Worm (Caenorhabditis elegans): ENCODE results near the gene F38E9.1.
"Not testable (repeated sequence)": the region's sequence is repeated elsewhere in the genome, so short reads cannot be mapped to it uniquely, and the experiment has no call there.

Gene F38E9.1

ce11 chrX:16501032-16501431 lies 30.2 kb downstream of the F38E9.1 start, which contains the start of gene K05G3.1:
TSS of gene K05G3.1 (plus strand) at chrX:16501332.
- TF ChIP-seq flt-1 (GFP tag; IDR thresholded peaks at IDR 0.05): no peak

DNA sequence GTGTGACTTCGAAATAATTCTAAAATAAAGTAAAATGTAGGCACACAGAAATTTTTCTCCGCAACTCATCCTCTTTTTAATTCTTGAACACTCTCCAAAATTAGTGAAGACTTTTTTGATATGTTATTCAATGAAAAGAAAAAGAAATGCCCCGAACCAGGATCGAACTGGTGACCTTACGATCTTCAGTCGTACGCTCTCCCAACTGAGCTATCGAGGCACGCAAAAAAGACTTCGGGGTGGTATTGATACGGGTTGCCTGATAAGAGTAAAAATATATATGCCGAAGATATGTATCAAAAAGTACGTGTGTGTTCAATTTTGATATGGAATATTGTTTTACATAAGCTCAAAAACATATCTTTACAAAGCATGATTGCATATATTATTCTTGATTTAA lies 32.1 kb downstream of the F38E9.1 start:
- TF ChIP-seq T22C8.4 (GFP tag; IDR thresholded peaks at IDR 0.05) (no peak), klf-2 (GFP tag; conservative IDR thresholded peaks at IDR 0.05) (no peak), med-1 (GFP tag; optimal IDR thresholded peaks at IDR 0.05; ENCODE audit: insufficient read depth) (no peak), tab-1 (GFP tag; IDR thresholded peaks at IDR 0.05) (no peak), ref-1 (GFP tag; conservative IDR thresholded peaks at IDR 0.05) (no peak), ztf-23 (GFP tag; IDR thresholded peaks at IDR 0.05) (no peak), ztf-29 (GFP tag; IDR thresholded peaks at IDR 0.05) (no peak), cog-1 (tag; optimal IDR thresholded peaks at IDR 0.05) (no peak), flt-1 (GFP tag; IDR thresholded peaks at IDR 0.05) (no peak)

- TF ChIP-seq T22C8.4 (GFP tag; IDR thresholded peaks at IDR 0.05) (no peak), cog-1 (tag; optimal IDR thresholded peaks at IDR 0.05) (no peak), ref-1 (GFP tag; conservative IDR thresholded peaks at IDR 0.05) (no peak), ztf-29 (GFP tag; IDR thresholded peaks at IDR 0.05) (no peak), flt-1 (GFP tag; IDR thresholded peaks at IDR 0.05) (no peak), tab-1 (GFP tag; IDR thresholded peaks at IDR 0.05) (no peak), ztf-23 (GFP tag; IDR thresholded peaks at IDR 0.05) (no peak), klf-2 (GFP tag; conservative IDR thresholded peaks at IDR 0.05) (no peak), med-1 (GFP tag; optimal IDR thresholded peaks at IDR 0.05; ENCODE audit: insufficient read depth) (no peak)
Observed at ce11 chrX:16505348-16505747, 34.5 kb downstream of the F38E9.1 start, which contains the start of gene T25D1.3. TSS of gene T25D1.3 (plus strand) at chrX:16505648.

ce11 chrX:16515265-16515664 lies 44.4 kb downstream of the F38E9.1 start, which contains the start of gene T25D1.2:
TSS of gene T25D1.2 (plus strand) at chrX:16515565.
- not testable (repeated sequence) for TF ChIP-seq T22C8.4 (GFP tag; IDR thresholded peaks at IDR 0.05); klf-2 (GFP tag; conservative IDR thresholded peaks at IDR 0.05); flt-1 (GFP tag; IDR thresholded peaks at IDR 0.05)

- TF ChIP-seq med-1 (GFP tag; optimal IDR thresholded peaks at IDR 0.05; ENCODE audit: insufficient read depth) (no peak), ztf-23 (GFP tag; IDR thresholded peaks at IDR 0.05) (no peak), cog-1 (tag; optimal IDR thresholded peaks at IDR 0.05) (no peak), ztf-29 (GFP tag; IDR thresholded peaks at IDR 0.05) (no peak), ref-1 (GFP tag; conservative IDR thresholded peaks at IDR 0.05) (no peak), T22C8.4 (GFP tag; IDR thresholded peaks at IDR 0.05) (no peak), flt-1 (GFP tag; IDR thresholded peaks at IDR 0.05) (no peak), klf-2 (GFP tag; conservative IDR thresholded peaks at IDR 0.05) (no peak), tab-1 (GFP tag; IDR thresholded peaks at IDR 0.05) (no peak)
Observed at ce11 chrX:16518771-16519170, 47.9 kb downstream of the F38E9.1 start.

DNA sequence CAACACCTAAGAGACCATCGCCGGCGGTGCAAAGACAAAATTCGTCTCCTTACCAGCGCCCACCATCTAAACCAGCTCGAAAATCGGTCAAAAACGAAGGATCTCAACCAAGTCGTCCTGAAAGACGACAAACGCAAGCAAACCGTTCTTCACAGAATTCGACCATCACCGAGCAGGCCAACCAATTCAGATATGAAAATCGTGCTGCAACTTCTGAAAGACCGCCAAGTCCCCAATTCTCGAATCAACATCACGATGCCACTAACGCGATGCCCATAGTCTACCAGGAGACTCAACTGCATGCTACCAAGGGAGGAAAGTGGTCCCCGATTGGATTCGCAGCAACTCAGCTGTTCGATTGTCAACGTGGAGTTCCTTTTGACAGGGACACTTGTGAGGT lies 48.7 kb downstream of the F38E9.1 start, which contains the start of gene T25D1.1:
Gene T25D1.1, plus strand, starts transcription at position 301 of the 400 bp plus-strand sequence.
- TF ChIP-seq ref-1 (GFP tag; conservative IDR thresholded peaks at IDR 0.05): no peak
- no peak for TF ChIP-seq ztf-29 (GFP tag; IDR thresholded peaks at IDR 0.05)
- no peak for TF ChIP-seq tab-1 (GFP tag; IDR thresholded peaks at IDR 0.05)
- no peak for TF ChIP-seq cog-1 (tag; optimal IDR thresholded peaks at IDR 0.05)
- no peak for TF ChIP-seq flt-1 (GFP tag; IDR thresholded peaks at IDR 0.05)
- TF ChIP-seq klf-2 (GFP tag; conservative IDR thresholded peaks at IDR 0.05): no peak
- no peak for TF ChIP-seq T22C8.4 (GFP tag; IDR thresholded peaks at IDR 0.05)

DNA sequence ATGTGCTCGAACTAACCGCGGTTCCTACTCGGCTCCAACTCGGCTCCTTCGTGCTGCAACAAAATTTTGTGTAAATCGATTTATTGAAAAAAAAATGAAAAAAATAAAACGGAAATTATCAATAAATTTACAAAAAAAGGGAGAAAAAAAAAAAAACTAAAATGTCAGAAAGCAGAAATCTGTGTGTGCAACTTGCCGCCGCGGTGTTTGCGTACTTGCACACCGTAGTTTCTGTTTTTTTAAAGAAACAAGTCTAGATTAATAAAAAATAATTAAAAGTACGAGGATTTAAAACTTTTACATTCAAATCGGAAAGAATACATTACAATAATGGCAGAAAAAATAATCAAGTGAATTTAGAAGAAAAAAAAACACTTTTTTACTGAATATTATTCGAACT lies 50.9 kb downstream of the F38E9.1 start:
- TF ChIP-seq T22C8.4 (GFP tag; IDR thresholded peaks at IDR 0.05): no peak
- TF ChIP-seq med-1 (GFP tag; optimal IDR thresholded peaks at IDR 0.05; ENCODE audit: insufficient read depth): no peak
- no peak for TF ChIP-seq cog-1 (tag; optimal IDR thresholded peaks at IDR 0.05)
- TF ChIP-seq ztf-29 (GFP tag; IDR thresholded peaks at IDR 0.05): no peak
- no peak for TF ChIP-seq flt-1 (GFP tag; IDR thresholded peaks at IDR 0.05)
- no peak for TF ChIP-seq klf-2 (GFP tag; conservative IDR thresholded peaks at IDR 0.05)
- TF ChIP-seq ztf-23 (GFP tag; IDR thresholded peaks at IDR 0.05): no peak
- TF ChIP-seq tab-1 (GFP tag; IDR thresholded peaks at IDR 0.05): no peak
- no peak for TF ChIP-seq ref-1 (GFP tag; conservative IDR thresholded peaks at IDR 0.05)

DNA sequence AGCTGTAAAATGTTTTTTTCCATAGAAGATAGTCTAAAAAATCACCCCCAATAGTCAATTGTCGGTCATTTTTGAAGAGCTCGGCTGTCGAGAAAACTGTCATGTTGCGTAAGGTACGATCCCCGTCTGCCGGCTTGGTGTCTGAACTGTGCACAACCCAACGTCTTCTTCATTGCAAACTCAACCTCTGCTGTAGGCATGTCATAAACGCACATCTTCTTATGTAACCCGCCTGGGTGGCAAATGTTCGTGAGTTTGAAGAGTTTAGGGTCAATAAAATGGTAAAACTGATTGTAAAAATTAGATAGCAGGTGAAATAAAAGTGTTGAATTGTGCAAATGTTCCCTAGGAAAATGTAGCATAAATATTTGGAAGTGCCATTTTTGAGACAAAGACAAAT lies 53.5 kb downstream of the F38E9.1 start:
- TF ChIP-seq ztf-29 (GFP tag; IDR thresholded peaks at IDR 0.05) (no peak), flt-1 (GFP tag; IDR thresholded peaks at IDR 0.05) (no peak)
